Worm (Caenorhabditis elegans) whole organism, mixed stage, embryonic: ENCODE data around the gene gpx-6.

ENCODE experiments used
- ceh-39 ChIP-seq: fragments of 150-350 bp; optimal IDR thresholded peaks from 2 replicates; lab custom pipeline; 2014; ENCODE audit warnings: missing biosample characterization, missing genetic modification characterization
- elt-1 ChIP-seq: sonication (generic microtip); optimal IDR thresholded peaks from 2 replicates; lab custom pipeline; 2017; ENCODE audit warnings: missing genetic modification characterization, mild to moderate bottlenecking, missing compliant biosample characterization, antibody characterized with exemption, moderate library complexity, borderline replicate concordance; ENCODE audit not compliant: insufficient read depth
- lin-13 ChIP-seq: fragments of 150-350 bp; optimal IDR thresholded peaks from 2 replicates; lab custom pipeline; 2014; ENCODE audit warnings: missing biosample characterization, missing genetic modification characterization
- lsy-2 ChIP-seq: fragments of 150-350 bp; optimal IDR thresholded peaks from 2 replicates; lab custom pipeline; 2014; ENCODE audit warnings: missing biosample characterization, missing genetic modification characterization
- nhr-12 ChIP-seq: fragments of 150-350 bp; optimal IDR thresholded peaks from 2 replicates; lab custom pipeline; 2014; ENCODE audit warnings: missing biosample characterization, missing genetic modification characterization
- nhr-237 ChIP-seq: fragments of 150-350 bp; optimal IDR thresholded peaks from 2 replicates; lab custom pipeline; 2014; ENCODE audit warnings: missing biosample characterization, missing genetic modification characterization
- snpc-4 ChIP-seq: fragments of 150-350 bp; optimal IDR thresholded peaks from 2 replicates; lab custom pipeline; 2014; ENCODE audit warnings: missing biosample characterization, missing genetic modification characterization
- sptf-1 ChIP-seq: sonication (generic microtip); optimal IDR thresholded peaks from 2 replicates; lab custom pipeline; 2017; ENCODE audit warnings: mild to moderate bottlenecking, missing genetic modification characterization, moderate library complexity, missing compliant biosample characterization
- unc-39 ChIP-seq: fragments of 150-350 bp; optimal IDR thresholded peaks from 2 replicates; lab custom pipeline; 2014; ENCODE audit warnings: missing biosample characterization, missing genetic modification characterization
- unc-62 ChIP-seq: fragments of 150-350 bp; optimal IDR thresholded peaks from 2 replicates; lab custom pipeline; 2014; ENCODE audit warnings: missing biosample characterization, missing genetic modification reagents, missing genetic modification characterization

DNA sequence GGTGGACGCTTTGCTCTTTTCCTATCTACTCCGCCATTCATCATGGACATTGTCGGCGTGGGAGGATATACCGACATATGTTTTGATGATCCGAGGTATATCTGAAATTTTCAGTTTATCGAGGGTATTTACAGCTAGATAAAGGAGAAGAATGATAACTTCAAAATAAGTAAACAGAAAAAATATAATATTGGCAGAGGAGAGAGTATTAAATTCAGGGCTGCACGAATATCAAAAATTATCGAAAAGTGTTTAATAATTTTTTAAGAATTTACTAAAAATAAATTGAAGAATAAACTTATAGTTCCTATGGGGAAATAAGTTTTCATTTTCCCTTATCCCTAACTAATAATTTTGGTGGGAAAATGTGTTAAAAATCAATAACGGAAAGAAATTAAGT lies 23.2 kb upstream of the gpx-6 start, which contains the start of gene wsp-1:
- TF ChIP-seq unc-62 (no peak), unc-39 (no peak), elt-1 (tag; lab: Kevin White, UChicago) (no peak), nhr-237 (no peak), ceh-39 (no peak), sptf-1 (tag; lab: Kevin White, UChicago) (no peak), lin-13 (tag; lab: Kevin White, UChicago) (no peak), lsy-2 (tag; lab: Kevin White, UChicago) (no peak), snpc-4 (tag; lab: Kevin White, UChicago) (no peak), nhr-12 (tag; lab: Kevin White, UChicago) (no peak)
